Worm (Caenorhabditis elegans): ENCODE measurements around the gene F31D5.6.
A peak's percentile ranks its signal among the peaks of the same experiment; 100 is the strongest.
"Not testable (repeated sequence)": the region's sequence is repeated elsewhere in the genome, so short reads cannot be mapped to it uniquely, and the experiment has no call there.

The F31D5.6 gene

ce11 chrII:4209071-4209747, at the start of gene F31D5.6:
F31D5.6 (plus strand) TSS chrII:4209697.
- TF ChIP-seq tbx-8 (GFP tag; optimal IDR thresholded peaks at IDR 0.05) (no peak), zip-8 (tag; optimal IDR thresholded peaks at IDR 0.05) (peak; percentile 52)

DNA sequence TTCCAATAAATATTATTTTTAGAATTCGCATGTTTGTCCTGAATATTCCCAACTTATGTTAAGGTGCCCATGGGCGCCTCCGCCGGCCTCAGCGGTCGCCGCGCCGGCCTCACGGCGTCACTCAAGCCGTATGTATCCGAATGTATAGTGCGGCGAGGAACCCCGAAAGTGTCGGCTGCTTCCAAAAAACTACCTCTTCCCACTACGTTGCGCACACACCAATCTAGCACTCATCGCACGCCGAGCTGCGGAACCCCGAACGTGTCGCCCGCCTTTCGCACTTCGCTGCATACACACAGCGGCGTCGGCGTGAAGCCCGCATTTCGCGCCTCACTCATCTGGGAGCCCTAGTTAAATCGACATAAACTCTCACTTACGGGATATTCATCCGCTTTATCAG, 41.7 kb upstream of the F31D5.6 start:
- TF ChIP-seq tbx-8 (GFP tag; optimal IDR thresholded peaks at IDR 0.05): no peak
- no peak for TF ChIP-seq flh-1 (GFP tag; optimal IDR thresholded peaks at IDR 0.05)
- no peak for TF ChIP-seq zip-8 (tag; optimal IDR thresholded peaks at IDR 0.05)
- TF ChIP-seq mls-2 (tag; optimal IDR thresholded peaks at IDR 0.05): no peak
- TF ChIP-seq nhr-237 (tag; optimal IDR thresholded peaks at IDR 0.05): no peak
- TF ChIP-seq nhr-12 (tag; optimal IDR thresholded peaks at IDR 0.05): no peak

ce11 chrII:4168404-4168803, 41.1 kb upstream of the F31D5.6 start, which contains the start of gene R03H10.4:
R03H10.4 (minus strand) TSS chrII:4168504.
- TF ChIP-seq ceh-39 (tag; optimal IDR thresholded peaks at IDR 0.05); mls-2 (tag; optimal IDR thresholded peaks at IDR 0.05); flh-1 (GFP tag; optimal IDR thresholded peaks at IDR 0.05): not testable (repeated sequence)

- TF ChIP-seq ceh-43 (GFP tag; optimal IDR thresholded peaks at IDR 0.05): no peak
- no peak for TF ChIP-seq nhr-2 (tag; optimal IDR thresholded peaks at IDR 0.05)
- TF ChIP-seq pha-4 (tag; optimal IDR thresholded peaks at IDR 0.05): no peak
- TF ChIP-seq mep-1 (tag; optimal IDR thresholded peaks at IDR 0.05): no peak
- TF ChIP-seq sem-2 (GFP tag; optimal IDR thresholded peaks at IDR 0.05): no peak
- no peak for TF ChIP-seq lin-32 (GFP tag; optimal IDR thresholded peaks at IDR 0.05)
- no peak for TF ChIP-seq nhr-237 (tag; optimal IDR thresholded peaks at IDR 0.05)
- no peak for TF ChIP-seq nhr-28 (tag; optimal IDR thresholded peaks at IDR 0.05)
- no peak for TF ChIP-seq mls-2 (tag; optimal IDR thresholded peaks at IDR 0.05)
- no peak for TF ChIP-seq elt-3 (tag; optimal IDR thresholded peaks at IDR 0.05)
- TF ChIP-seq bed-3 (GFP tag; optimal IDR thresholded peaks at IDR 0.05): no peak
Measured at ce11 chrII:4170508-4170907, 39.0 kb upstream of the F31D5.6 start, which contains the start of gene R03H10.5. R03H10.5 (minus strand) TSS chrII:4170608.

ce11 chrII:4173398-4173797, 36.1 kb upstream of the F31D5.6 start, which contains the start of gene R03H10.6:
R03H10.6 (minus strand) TSS chrII:4173498.
- no peak for TF ChIP-seq mep-1 (tag; optimal IDR thresholded peaks at IDR 0.05)
- no peak for TF ChIP-seq drap-1 (GFP tag; optimal IDR thresholded peaks at IDR 0.05)
- TF ChIP-seq zip-8 (tag; optimal IDR thresholded peaks at IDR 0.05): no peak
- TF ChIP-seq ceh-83 (GFP tag; optimal IDR thresholded peaks at IDR 0.05): no peak
- TF ChIP-seq lsy-2 (tag; optimal IDR thresholded peaks at IDR 0.05): no peak
- no peak for TF ChIP-seq cnd-1 (tag; optimal IDR thresholded peaks at IDR 0.05)

ce11 chrII:4173842-4174241, 35.7 kb upstream of the F31D5.6 start:
- no peak for TF ChIP-seq lin-13 (tag; optimal IDR thresholded peaks at IDR 0.05)

- TF ChIP-seq unc-62 (GFP tag; optimal IDR thresholded peaks at IDR 0.05): no peak
- no peak for TF ChIP-seq mls-2 (tag; optimal IDR thresholded peaks at IDR 0.05)
- no peak for TF ChIP-seq elt-3 (tag; optimal IDR thresholded peaks at IDR 0.05)
- no peak for TF ChIP-seq mab-5 (tag; optimal IDR thresholded peaks at IDR 0.05)
- no peak for TF ChIP-seq M03D4.4 (tag; optimal IDR thresholded peaks at IDR 0.05)
- no peak for TF ChIP-seq blmp-1 (tag; optimal IDR thresholded peaks at IDR 0.05)
- no peak for TF ChIP-seq drap-1 (GFP tag; optimal IDR thresholded peaks at IDR 0.05)
- TF ChIP-seq pha-4 (tag; optimal IDR thresholded peaks at IDR 0.05): no peak
- TF ChIP-seq nhr-237 (tag; optimal IDR thresholded peaks at IDR 0.05): no peak
- no peak for TF ChIP-seq lsy-2 (tag; optimal IDR thresholded peaks at IDR 0.05)
- TF ChIP-seq mep-1 (tag; optimal IDR thresholded peaks at IDR 0.05): no peak
- no peak for TF ChIP-seq sptf-1 (tag; optimal IDR thresholded peaks at IDR 0.05)
- TF ChIP-seq unc-120 (tag; optimal IDR thresholded peaks at IDR 0.05; ENCODE audit: poor library complexity, severe bottlenecking): no peak
- no peak for TF ChIP-seq ceh-83 (GFP tag; optimal IDR thresholded peaks at IDR 0.05)
- no peak for TF ChIP-seq zip-8 (tag; optimal IDR thresholded peaks at IDR 0.05)
- no peak for TF ChIP-seq ces-1 (GFP tag; optimal IDR thresholded peaks at IDR 0.05)
Measured at ce11 chrII:4178838-4179237, 30.7 kb upstream of the F31D5.6 start, which contains the start of gene R03H10.7. R03H10.7 (minus strand) TSS chrII:4178938.

All from whole organism, mixed stage, embryonic.